Worm (Caenorhabditis elegans): ENCODE results near the gene T11F8.12.
"Not testable (repeated sequence)": the region's sequence is repeated elsewhere in the genome, so short reads cannot be mapped to it uniquely, and the experiment has no call there.

DNA sequence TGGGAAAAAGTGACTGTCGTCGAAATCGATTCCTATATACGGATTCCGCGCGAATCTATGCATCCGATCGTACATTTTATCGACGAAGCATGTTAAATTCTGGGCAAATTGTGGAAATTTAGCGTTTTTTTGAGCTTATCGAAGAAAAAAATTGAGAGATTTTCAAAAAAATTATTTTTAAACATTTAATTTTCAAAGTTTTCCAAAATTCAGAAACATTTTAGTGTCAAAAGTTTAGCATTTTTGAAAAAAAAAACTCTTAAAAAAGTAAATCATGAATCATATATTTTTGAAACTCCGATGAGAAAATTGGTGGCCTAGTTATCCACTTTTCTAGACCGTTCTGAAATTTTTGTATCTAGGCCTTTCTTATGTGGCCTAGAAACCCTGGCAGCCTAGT, 8.9 kb upstream of the T11F8.12 start, which contains the start of gene B0273.115:
- not testable (repeated sequence) for TF ChIP-seq eyg-1 (tag; optimal IDR thresholded peaks at IDR 0.05); madf-2 (tag; optimal IDR thresholded peaks at IDR 0.05); fkh-10 (GFP tag; optimal IDR thresholded peaks at IDR 0.05); K09A11.1 (tag; optimal IDR thresholded peaks at IDR 0.05; ENCODE audit: insufficient read depth); ama-1 (optimal IDR thresholded peaks at IDR 0.05); odd-2 (tag; optimal IDR thresholded peaks at IDR 0.05); sox-2 (GFP tag; IDR thresholded peaks at IDR 0.05); ahr-1 (tag; optimal IDR thresholded peaks at IDR 0.05)

All from whole organism, late embryonic.